Worm (Caenorhabditis elegans) whole organism, early embryonic: ENCODE data around the gene F36A4.1.

Source experiments
- aly-1 ChIP-seq: sonication (generic microtip); optimal IDR thresholded peaks from 2 replicates; lab custom pipeline; 2016; ENCODE audit warnings: missing genetic modification characterization, missing compliant biosample characterization
- pes-1 ChIP-seq: fragments of 200-800 bp; sonication (Bioruptor generic); IDR thresholded peaks from 2 replicates; pipeline ENCODE4 v1.3.6; 2022; ENCODE audit warnings: missing genetic modification reagents, missing genetic modification characterization, missing compliant biosample characterization

ce11 chrIV:4284989-4285388 is 12.7 kb downstream of the F36A4.1 start:
- no peak for TF ChIP-seq aly-1 (tag; lab: Kevin White, UChicago)
- TF ChIP-seq pes-1 (GFP tag; lab: Robert Waterston, UW): no peak
